Fruit fly (Drosophila melanogaster) whole organism, embryonic: ENCODE data around the gene CG32074.

Experiments
- CG17359 ChIP-seq: fragments of 200-800 bp; sonication (Bioruptor generic); optimal IDR thresholded peaks from 3 replicates; lab custom pipeline; 2018; ENCODE audit warnings: missing biosample characterization, mild to moderate bottlenecking, missing genetic modification characterization, moderate library complexity
- CG17361 ChIP-seq: fragments of 200-800 bp; sonication (Bioruptor generic); IDR thresholded peaks from 3 replicates; pipeline ENCODE4 v1.3.6; 2022; ENCODE audit warnings: missing biosample characterization, missing genetic modification characterization
- CG7271 ChIP-seq: fragments of 200-800 bp; sonication (Bioruptor generic); optimal IDR thresholded peaks from 2 replicates; lab custom pipeline; 2018; ENCODE audit warnings: missing biosample characterization, mild to moderate bottlenecking, missing genetic modification characterization, moderate library complexity
- Chrac-16 ChIP-seq: fragments of 200-800 bp; sonication (Bioruptor generic); optimal IDR thresholded peaks from 3 replicates; lab custom pipeline; 2016; ENCODE audit warnings: missing biosample characterization, missing genetic modification characterization
- ERR ChIP-seq: fragments of 200-800 bp; sonication (Bioruptor generic); optimal IDR thresholded peaks from 2 replicates; lab custom pipeline; 2016; ENCODE audit warnings: missing biosample characterization, missing genetic modification characterization
- NfI ChIP-seq: fragments of 200-800 bp; sonication (Bioruptor generic); optimal IDR thresholded peaks from 3 replicates; lab custom pipeline; 2018; ENCODE audit warnings: missing biosample characterization, mild to moderate bottlenecking, missing genetic modification characterization, moderate library complexity
- ato ChIP-seq: fragments of 200-800 bp; sonication (Bioruptor generic); IDR thresholded peaks from 2 replicates; pipeline ENCODE4 v1.3.6; 2022; ENCODE audit warnings: missing biosample characterization, missing genetic modification characterization; ENCODE audit not compliant: partially characterized antibody
- caup ChIP-seq: fragments of 200-800 bp; sonication (Bioruptor generic); optimal IDR thresholded peaks from 3 replicates; lab custom pipeline; 2017; ENCODE audit warnings: missing biosample characterization, mild to moderate bottlenecking, missing genetic modification characterization, moderate library complexity; ENCODE audit not compliant: severe bottlenecking
- ewg ChIP-seq: fragments of 200-800 bp; sonication (Bioruptor generic); optimal IDR thresholded peaks from 3 replicates; lab custom pipeline; 2017; ENCODE audit warnings: mild to moderate bottlenecking, missing biosample characterization, missing genetic modification reagents, missing genetic modification characterization
- gem ChIP-seq: fragments of 200-800 bp; sonication (Bioruptor generic); optimal IDR thresholded peaks from 2 replicates; lab custom pipeline; 2019; ENCODE audit warnings: missing biosample characterization, mild to moderate bottlenecking, missing genetic modification characterization, moderate library complexity
- gro ChIP-seq: fragments of 200-800 bp; sonication (Bioruptor generic); optimal IDR thresholded peaks from 2 replicates; lab custom pipeline; 2016; ENCODE audit warnings: missing biosample characterization, missing genetic modification characterization
- unpg ChIP-seq: fragments of 200-800 bp; sonication (Bioruptor generic); optimal IDR thresholded peaks from 3 replicates; lab custom pipeline; 2018; ENCODE audit warnings: missing biosample characterization, mild to moderate bottlenecking, missing genetic modification characterization, moderate library complexity

dm6 chr3L:11145065-11145464, 12.9 kb upstream of the CG32074 start:
- TF ChIP-seq CG7271 (tag; lab: Kevin White, UChicago): no peak
- no peak for TF ChIP-seq gem
- TF ChIP-seq unpg: no peak
- no peak for TF ChIP-seq ewg (GFP tag; lab: Kevin White, UChicago)
- no peak for TF ChIP-seq Chrac-16
- no peak for TF ChIP-seq caup (GFP tag; lab: Kevin White, UChicago)
- no peak for TF ChIP-seq NfI
- TF ChIP-seq CG17361 (GFP tag; lab: Robert Waterston, UW): no peak
- no peak for TF ChIP-seq ato (GFP tag; lab: Robert Waterston, UW)
- no peak for TF ChIP-seq gro (GFP tag; lab: Kevin White, UChicago)
- no peak for TF ChIP-seq ERR (GFP tag; lab: Kevin White, UChicago)
- no peak for TF ChIP-seq CG17359 (tag; lab: Kevin White, UChicago)
